Worm (Caenorhabditis elegans): Measurements from ENCODE around the gene ife-3.

DNA sequence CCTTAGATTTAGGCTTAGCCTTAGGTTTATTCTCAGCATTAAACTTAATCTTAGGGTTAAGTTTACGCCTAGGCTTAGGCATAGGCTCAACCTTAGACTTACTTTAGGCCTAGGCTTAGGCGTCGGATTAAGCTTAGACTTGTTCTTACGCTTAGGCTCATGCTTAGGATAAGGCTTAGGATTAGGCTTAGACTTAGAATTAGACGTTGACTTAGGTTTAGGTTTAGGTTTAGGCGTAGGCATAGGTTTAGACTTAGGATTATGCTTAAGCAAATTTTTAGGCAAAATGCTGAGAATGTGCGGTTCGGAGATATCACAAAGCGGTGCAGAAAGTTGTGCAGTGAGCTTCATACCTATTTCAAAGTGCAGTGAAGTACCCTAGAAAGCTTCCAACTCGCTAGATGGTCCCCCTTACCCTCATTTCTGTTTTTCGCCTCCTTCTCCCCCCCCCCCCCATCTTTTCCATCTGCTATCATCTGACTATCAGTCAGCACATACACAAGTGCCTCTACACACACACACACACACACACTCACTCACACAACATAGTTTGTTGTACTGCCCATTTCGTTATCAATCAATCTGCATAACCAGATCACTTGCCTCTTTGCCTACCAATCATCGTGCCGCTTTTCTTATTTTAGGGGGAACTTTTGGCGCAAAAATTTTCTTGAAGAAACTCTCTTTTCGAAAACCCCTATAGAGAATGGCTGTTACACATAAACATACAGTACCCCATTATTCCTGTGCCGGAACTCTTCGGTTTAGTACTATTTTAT lies 8.6 kb upstream of the ife-3 start:
- TF ChIP-seq pha-4 (tag; optimal IDR thresholded peaks at IDR 0.05) (no peak), fkh-6 (tag; optimal IDR thresholded peaks at IDR 0.05) (no peak), dve-1 (tag; optimal IDR thresholded peaks at IDR 0.05) (no peak), zip-5 (tag; optimal IDR thresholded peaks at IDR 0.05) (no peak), ama-1 (optimal IDR thresholded peaks at IDR 0.05) (no peak), dmd-4 (tag; optimal IDR thresholded peaks at IDR 0.05; ENCODE audit: borderline replicate concordance) (no peak), ceh-30 (tag; optimal IDR thresholded peaks at IDR 0.05) (no peak)

Measured in whole organism, late embryonic.